Fruit fly (Drosophila melanogaster): ENCODE measurements around the gene CG12236.

The CG12236 gene

DNA sequence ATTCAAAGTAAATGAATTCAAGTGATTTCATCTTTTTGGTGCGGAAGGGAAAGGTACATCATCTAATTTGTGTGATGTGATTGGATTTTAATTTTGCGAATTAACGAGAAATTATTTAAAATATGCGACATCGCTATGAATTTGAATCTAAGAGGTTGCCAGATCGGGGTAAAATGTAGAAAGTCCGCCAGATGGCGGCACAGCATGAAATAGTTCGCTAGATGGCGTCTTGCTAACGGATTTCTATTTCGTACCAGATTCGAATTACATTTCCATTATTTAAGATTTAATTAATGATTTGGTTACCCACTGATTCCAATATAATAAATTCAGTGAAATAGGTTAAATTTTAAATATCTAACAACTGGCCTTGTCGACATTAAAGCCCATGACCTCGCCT, 24.5 kb upstream of the CG12236 start (continued):
- peak; percentile 15 for TF ChIP-seq Camta (GFP tag; optimal IDR thresholded peaks at IDR 0.05)
- no peak for TF ChIP-seq CG12299 (tag; optimal IDR thresholded peaks at IDR 0.05)
- TF ChIP-seq Trl (optimal IDR thresholded peaks at IDR 0.05): no peak
- peak; percentile 43 for TF ChIP-seq Trl (GFP tag; optimal IDR thresholded peaks at IDR 0.05)
- no peak for TF ChIP-seq HLH4C (GFP tag; IDR thresholded peaks at IDR 0.05; ENCODE audit: partially characterized antibody)
- TF ChIP-seq sens-2 (GFP tag; IDR thresholded peaks at IDR 0.05): no peak
- TF ChIP-seq H15 (GFP tag; IDR thresholded peaks at IDR 0.05): 0 out of 3 replicates have a peak, but pooled peaks have one; percentile 42
- no peak for TF ChIP-seq CG31224 (GFP tag; IDR thresholded peaks at IDR 0.05)
- TF ChIP-seq Dfd (GFP tag; optimal IDR thresholded peaks at IDR 0.05): no peak
- no peak for TF ChIP-seq aop (GFP tag; IDR thresholded peaks at IDR 0.05)
- TF ChIP-seq Dip3 (GFP tag; optimal IDR thresholded peaks at IDR 0.05): peak; percentile 21
- no peak for TF ChIP-seq CG7786 (GFP tag; optimal IDR thresholded peaks at IDR 0.05)
- no peak for TF ChIP-seq kni (GFP tag; optimal IDR thresholded peaks at IDR 0.05)
- no peak for TF ChIP-seq CG6654 (GFP tag; optimal IDR thresholded peaks at IDR 0.05)
- TF ChIP-seq CG1529 (GFP tag; optimal IDR thresholded peaks at IDR 0.05): no peak
- TF ChIP-seq rib (GFP tag; IDR thresholded peaks at IDR 0.05): 0 out of 2 replicates have a peak, but pooled peaks have one; percentile 30
- TF ChIP-seq CG10321 (GFP tag; IDR thresholded peaks at IDR 0.05): no peak
- TF ChIP-seq CG12155 (GFP tag; optimal IDR thresholded peaks at IDR 0.05): peak; percentile 6
- TF ChIP-seq disco-r (GFP tag; optimal IDR thresholded peaks at IDR 0.05): no peak
- TF ChIP-seq dmrt99B (tag; optimal IDR thresholded peaks at IDR 0.05): peak; percentile 23
- peak; percentile 20 for TF ChIP-seq CG16863 (GFP tag; optimal IDR thresholded peaks at IDR 0.05)
- TF ChIP-seq CG17359 (tag; optimal IDR thresholded peaks at IDR 0.05): peak; percentile 48
- TF ChIP-seq CG1603 (tag; optimal IDR thresholded peaks at IDR 0.05): peak; percentile 77
- peak; percentile 33 for TF ChIP-seq NC2β (GFP tag; optimal IDR thresholded peaks at IDR 0.05)
- TF ChIP-seq BEAF-32 (GFP tag; optimal IDR thresholded peaks at IDR 0.05): peak; percentile 24
- no peak for TF ChIP-seq nerfin-1 (tag; optimal IDR thresholded peaks at IDR 0.05)
- no peak for TF ChIP-seq CG1792 (GFP tag; optimal IDR thresholded peaks at IDR 0.05)
- TF ChIP-seq CG9797 (GFP tag; optimal IDR thresholded peaks at IDR 0.05): no peak
- TF ChIP-seq wdn (GFP tag; IDR thresholded peaks at IDR 0.05): no peak
- TF ChIP-seq Fer3 (tag; optimal IDR thresholded peaks at IDR 0.05): peak; percentile 15
- peak; percentile 1 for TF ChIP-seq scrt (GFP tag; optimal IDR thresholded peaks at IDR 0.05)
- TF ChIP-seq CG12104 (GFP tag; optimal IDR thresholded peaks at IDR 0.05): no peak
- no peak for TF ChIP-seq wek (GFP tag; optimal IDR thresholded peaks at IDR 0.05)
- TF ChIP-seq luna (GFP tag; optimal IDR thresholded peaks at IDR 0.05): no peak
- TF ChIP-seq Gug (GFP tag; IDR thresholded peaks at IDR 0.05): peak; percentile 29; the same call in 1 of the 4 replicates
- no peak for TF ChIP-seq TFAM (GFP tag; optimal IDR thresholded peaks at IDR 0.05)
- no peak for TF ChIP-seq CG13296 (GFP tag; optimal IDR thresholded peaks at IDR 0.05)
- no peak for TF ChIP-seq Doc3 (GFP tag; IDR thresholded peaks at IDR 0.05; ENCODE audit: partially characterized antibody)
- peak; percentile 10 for TF ChIP-seq CG12744 (GFP tag; optimal IDR thresholded peaks at IDR 0.05)
- no peak for TF ChIP-seq br (optimal IDR thresholded peaks at IDR 0.05)
- peak; percentile 74 for TF ChIP-seq Dbx (GFP tag; IDR thresholded peaks at IDR 0.05)
- TF ChIP-seq Atf6 (GFP tag; IDR thresholded peaks at IDR 0.05): no peak
- TF ChIP-seq Six4 (GFP tag; optimal IDR thresholded peaks at IDR 0.05): no peak
- TF ChIP-seq trh (GFP tag; optimal IDR thresholded peaks at IDR 0.05): no peak
- peak; percentile 5 for TF ChIP-seq CHES-1-like (GFP tag; optimal IDR thresholded peaks at IDR 0.05)
- TF ChIP-seq dati (GFP tag; IDR thresholded peaks at IDR 0.05): no peak
- peak; percentile 19 for TF ChIP-seq CG4820 (GFP tag; optimal IDR thresholded peaks at IDR 0.05)
- peak; percentile 56 for TF ChIP-seq slbo (GFP tag; IDR thresholded peaks at IDR 0.05)
- no peak for TF ChIP-seq h (optimal IDR thresholded peaks at IDR 0.05)
- TF ChIP-seq croc (GFP tag; conservative IDR thresholded peaks at IDR 0.05): peak; percentile 25; the same call in 1 of the 3 replicates
- no peak for TF ChIP-seq Stat92E (GFP tag; optimal IDR thresholded peaks at IDR 0.05)

All from whole organism, embryonic.